Fruit fly (Drosophila melanogaster): Measurements from ENCODE around the gene Rsod.

The Rsod gene

dm6 chr3R:30204004-30204603 is 33.1 kb upstream of the Rsod start (continued):
- TF ChIP-seq CG17186 (GFP tag; optimal IDR thresholded peaks at IDR 0.05) (no peak), CG9215 (GFP tag; IDR thresholded peaks at IDR 0.05) (no peak), ERR (GFP tag; optimal IDR thresholded peaks at IDR 0.05) (no peak), pb (GFP tag; optimal IDR thresholded peaks at IDR 0.05) (no peak), az2 (GFP tag; optimal IDR thresholded peaks at IDR 0.05) (no peak), tgo (GFP tag; IDR thresholded peaks at IDR 0.05) (no peak), Pdp1 (GFP tag; optimal IDR thresholded peaks at IDR 0.05) (peak in 1 of 2 experiments; percentile 67), exex (tag; optimal IDR thresholded peaks at IDR 0.05) (peak; percentile 35), lov (optimal IDR thresholded peaks at IDR 0.05) (no peak), lov (GFP tag; IDR thresholded peaks at IDR 0.05) (no peak), shn (GFP tag; optimal IDR thresholded peaks at IDR 0.05) (no peak), CG5953 (GFP tag; IDR thresholded peaks at IDR 0.05) (0 out of 2 replicates have a peak, but pooled peaks have one; percentile 11), sd (tag; optimal IDR thresholded peaks at IDR 0.05) (peak; percentile 70)

dm6 chr3R:30203104-30203986 is 32.3 kb upstream of the Rsod start:
- TF ChIP-seq Hmx (GFP tag; optimal IDR thresholded peaks at IDR 0.05) = peak; percentile 93
- TF ChIP-seq CG8944 (GFP tag; optimal IDR thresholded peaks at IDR 0.05) = peak; percentile 98
- TF ChIP-seq CG33557 (GFP tag; optimal IDR thresholded peaks at IDR 0.05) = peak; percentile 68
- TF ChIP-seq CG13123 (GFP tag; optimal IDR thresholded peaks at IDR 0.05) = peak; percentile 77
- peak; percentile 90 for TF ChIP-seq Awh (GFP tag; IDR thresholded peaks at IDR 0.05)
- TF ChIP-seq ara (GFP tag; IDR thresholded peaks at IDR 0.05) = peak; percentile 89
- TF ChIP-seq CG6272 (GFP tag; IDR thresholded peaks at IDR 0.05) = peak; percentile 84
- TF ChIP-seq CG9817 (tag; optimal IDR thresholded peaks at IDR 0.05) = peak; percentile 90
- peak; percentile 81 for TF ChIP-seq ab (GFP tag; optimal IDR thresholded peaks at IDR 0.05)
- peak; percentile 66 for TF ChIP-seq gcm2 (GFP tag; optimal IDR thresholded peaks at IDR 0.05)
- peak; percentile 95 for TF ChIP-seq CG9609 (GFP tag; optimal IDR thresholded peaks at IDR 0.05)
- TF ChIP-seq CG15479 (GFP tag; optimal IDR thresholded peaks at IDR 0.05) = no peak
- TF ChIP-seq crp (GFP tag; optimal IDR thresholded peaks at IDR 0.05) = peak in 1 of 2 experiments; percentile 46
- peak; percentile 92 for TF ChIP-seq jigr1 (GFP tag; IDR thresholded peaks at IDR 0.05)
- peak; percentile 87 for TF ChIP-seq CG15601 (tag; optimal IDR thresholded peaks at IDR 0.05)
- TF ChIP-seq tx (GFP tag; optimal IDR thresholded peaks at IDR 0.05) = peak; percentile 96
- TF ChIP-seq CG1529 (GFP tag; optimal IDR thresholded peaks at IDR 0.05) = peak; percentile 74
- TF ChIP-seq al (GFP tag; IDR thresholded peaks at IDR 0.05) = peak; percentile 90
- TF ChIP-seq slou (GFP tag; optimal IDR thresholded peaks at IDR 0.05) = peak; percentile 91
- peak; percentile 89 for TF ChIP-seq CG17186 (GFP tag; optimal IDR thresholded peaks at IDR 0.05)
- no peak for TF ChIP-seq CG7963 (GFP tag; IDR thresholded peaks at IDR 0.05; ENCODE audit: partially characterized antibody)
- TF ChIP-seq Gug (GFP tag; IDR thresholded peaks at IDR 0.05) = peak; percentile 94
- peak; percentile 92 for TF ChIP-seq CG10543 (GFP tag; optimal IDR thresholded peaks at IDR 0.05)
- peak; percentile 94 for TF ChIP-seq CG32772 (GFP tag; IDR thresholded peaks at IDR 0.05)
- TF ChIP-seq dmrt99B (tag; optimal IDR thresholded peaks at IDR 0.05) = peak; percentile 97
- peak; percentile 98 for TF ChIP-seq Optix (GFP tag; IDR thresholded peaks at IDR 0.05)
- TF ChIP-seq seq (GFP tag; IDR thresholded peaks at IDR 0.05) = peak; percentile 92
- TF ChIP-seq inv (GFP tag; IDR thresholded peaks at IDR 0.05; ENCODE audit: partially characterized antibody) = no peak
- TF ChIP-seq sr (GFP tag; IDR thresholded peaks at IDR 0.05) = peak; percentile 44; the same call in 2 of the 3 replicates
- TF ChIP-seq CG18262 (tag; optimal IDR thresholded peaks at IDR 0.05) = peak; percentile 94
- TF ChIP-seq Ssrp (tag; optimal IDR thresholded peaks at IDR 0.05) = peak; percentile 90
- peak; percentile 86 for TF ChIP-seq CG8281 (tag; optimal IDR thresholded peaks at IDR 0.05)
- TF ChIP-seq sd (tag; optimal IDR thresholded peaks at IDR 0.05) = peak; percentile 96
- TF ChIP-seq Taf1 (GFP tag; IDR thresholded peaks at IDR 0.05) = peak; percentile 72
- TF ChIP-seq CG5245 (GFP tag; optimal IDR thresholded peaks at IDR 0.05) = peak; percentile 96
- peak; percentile 94 for TF ChIP-seq psq (GFP tag; optimal IDR thresholded peaks at IDR 0.05)

Data from whole organism, embryonic.